Fruit fly (Drosophila melanogaster): ENCODE data around the gene CG32591.
A peak's percentile ranks its signal among the peaks of the same experiment; 100 is the strongest.

CG32591 gene

DNA sequence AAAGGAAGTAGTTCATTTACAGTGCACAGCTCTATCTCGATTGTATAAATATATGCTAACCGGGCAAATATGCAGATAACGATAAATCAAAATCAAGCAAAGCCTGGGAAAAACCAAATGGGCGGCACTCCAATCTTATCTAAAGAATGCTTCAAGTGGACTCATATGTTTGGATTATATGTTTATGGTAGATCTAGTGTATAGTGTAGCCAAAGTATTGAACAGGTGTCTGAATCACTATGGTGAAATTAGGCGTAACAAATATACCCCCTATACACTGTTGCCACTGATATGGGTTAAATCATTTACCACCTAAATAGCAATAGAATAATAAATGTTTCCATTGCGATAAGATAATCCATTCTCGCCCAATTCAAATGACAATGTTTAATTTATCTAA lies 17.8 kb upstream of the CG32591 start:
- TF ChIP-seq CG2678 (tag; optimal IDR thresholded peaks at IDR 0.05) (peak; percentile 21), Fer1 (GFP tag; optimal IDR thresholded peaks at IDR 0.05) (peak; percentile 1), Vsx1 (GFP tag; optimal IDR thresholded peaks at IDR 0.05) (peak; percentile 0), grn (GFP tag; optimal IDR thresholded peaks at IDR 0.05) (peak; percentile 19), exex (tag; optimal IDR thresholded peaks at IDR 0.05) (peak; percentile 88), mam (GFP tag; optimal IDR thresholded peaks at IDR 0.05) (no peak), CG2120 (GFP tag; optimal IDR thresholded peaks at IDR 0.05) (no peak), cwo (GFP tag; optimal IDR thresholded peaks at IDR 0.05) (no peak), GATAe (GFP tag; conservative IDR thresholded peaks at IDR 0.05) (peak; percentile 46; the same call in 1 of the 2 replicates), CG2199 (GFP tag; IDR thresholded peaks at IDR 0.05) (no peak), BtbVII (GFP tag; optimal IDR thresholded peaks at IDR 0.05) (no peak), Nf-YB (GFP tag; optimal IDR thresholded peaks at IDR 0.05) (no peak), sd (tag; optimal IDR thresholded peaks at IDR 0.05) (peak; percentile 93), CG34376 (GFP tag; optimal IDR thresholded peaks at IDR 0.05) (peak; percentile 38), twi (tag; optimal IDR thresholded peaks at IDR 0.05) (peak; percentile 19), CG17186 (GFP tag; optimal IDR thresholded peaks at IDR 0.05) (no peak), ranshi (GFP tag; IDR thresholded peaks at IDR 0.05) (no peak), Hey (tag; optimal IDR thresholded peaks at IDR 0.05) (peak; percentile 52), mirr (GFP tag; optimal IDR thresholded peaks at IDR 0.05) (peak; percentile 86), sens-2 (GFP tag; IDR thresholded peaks at IDR 0.05) (peak; percentile 53; the same call in 1 of the 2 replicates), Pdp1 (GFP tag; optimal IDR thresholded peaks at IDR 0.05) (peak in 1 of 2 experiments; percentile 1), Rfx (GFP tag; IDR thresholded peaks at IDR 0.05) (no peak), sug (tag; optimal IDR thresholded peaks at IDR 0.05) (peak; percentile 97)

DNA sequence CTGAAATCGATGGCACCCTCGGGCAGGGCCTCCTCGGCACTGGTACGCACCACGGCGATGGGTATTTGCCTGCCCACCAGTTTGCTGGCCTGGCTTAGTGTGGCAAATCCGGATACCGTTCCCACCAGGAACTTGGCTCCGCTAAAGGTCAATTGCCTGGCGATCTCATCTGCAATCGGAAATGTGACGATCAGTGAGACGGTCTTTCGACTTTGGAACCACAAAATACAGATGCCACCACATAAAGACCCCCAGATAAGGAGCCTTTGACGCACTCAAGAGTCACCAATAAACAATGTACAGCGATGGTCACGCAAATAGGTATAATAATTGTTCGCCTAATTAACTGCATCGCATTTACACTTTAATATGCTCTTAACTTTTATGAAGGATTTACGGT lies 7.5 kb upstream of the CG32591 start:
- TF ChIP-seq Dll (GFP tag; IDR thresholded peaks at IDR 0.05; ENCODE audit: partially characterized antibody) (no peak), CG11696 (GFP tag; IDR thresholded peaks at IDR 0.05) (peak; percentile 41; the same call in 1 of the 2 replicates), Med (GFP tag) (peak; percentile 43), nom (GFP tag; optimal IDR thresholded peaks at IDR 0.05) (peak; percentile 53)

DNA sequence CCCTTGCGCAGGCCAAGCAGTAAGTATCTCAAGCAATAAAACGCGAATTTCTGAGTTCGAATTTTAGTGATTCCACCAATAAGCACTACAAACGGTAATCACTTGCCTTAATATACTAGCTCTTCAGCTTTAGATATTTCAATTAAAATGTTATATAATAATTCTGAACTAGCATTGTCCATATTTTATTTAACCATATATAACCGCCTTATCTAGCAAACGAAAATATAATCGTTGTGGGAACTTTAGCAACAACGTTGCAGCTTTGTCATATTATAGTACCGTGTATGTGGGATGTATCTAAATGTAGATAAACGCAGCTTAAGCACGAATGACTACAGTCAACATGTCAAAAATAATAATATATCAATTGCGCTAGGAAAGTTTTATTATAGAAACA lies 2.6 kb upstream of the CG32591 start:
- no peak for TF ChIP-seq sob (GFP tag; IDR thresholded peaks at IDR 0.05)
- TF ChIP-seq Pdp1 (GFP tag; optimal IDR thresholded peaks at IDR 0.05), result peak in 1 of 2 experiments; percentile 64
- TF ChIP-seq CG8388 (GFP tag; optimal IDR thresholded peaks at IDR 0.05), result no peak

DNA sequence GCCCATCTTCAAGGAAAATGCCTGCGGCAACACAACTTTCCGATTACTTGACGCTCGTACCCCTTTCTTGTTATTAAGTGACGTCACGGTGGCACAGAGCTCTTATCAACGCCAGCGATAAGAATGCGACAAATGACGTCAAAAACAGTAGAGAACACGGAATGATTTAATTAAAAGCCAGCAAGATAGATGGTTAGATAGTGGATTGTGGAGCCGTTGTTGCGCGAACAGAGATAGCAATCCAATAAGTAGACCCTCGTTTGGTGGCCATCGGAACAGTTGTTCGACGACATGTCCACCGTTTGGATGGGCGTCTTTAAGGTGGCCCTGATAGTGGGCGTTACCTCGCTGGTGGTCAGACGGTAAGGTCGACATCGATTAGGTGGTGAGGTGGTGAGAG lies 1.1 kb upstream of the CG32591 start:
- TF ChIP-seq Camta (GFP tag; optimal IDR thresholded peaks at IDR 0.05) (no peak), BtbVII (GFP tag; optimal IDR thresholded peaks at IDR 0.05) (peak; percentile 81), lab (GFP tag; optimal IDR thresholded peaks at IDR 0.05) (peak; percentile 53), Hey (tag; optimal IDR thresholded peaks at IDR 0.05) (peak; percentile 60), exex (tag; optimal IDR thresholded peaks at IDR 0.05) (peak; percentile 79), Dbx (GFP tag; IDR thresholded peaks at IDR 0.05) (no peak), E2f2 (GFP tag; IDR thresholded peaks at IDR 0.05) (no peak), Nf-YA (GFP tag; IDR thresholded peaks at IDR 0.05) (no peak), CG34376 (GFP tag; optimal IDR thresholded peaks at IDR 0.05) (peak; percentile 42), zen (tag; optimal IDR thresholded peaks at IDR 0.05) (no peak), Taf1 (GFP tag; IDR thresholded peaks at IDR 0.05) (no peak), CG12942 (GFP tag; optimal IDR thresholded peaks at IDR 0.05) (no peak), sug (tag; optimal IDR thresholded peaks at IDR 0.05) (peak; percentile 80), CG2199 (GFP tag; IDR thresholded peaks at IDR 0.05) (no peak), CG2116 (GFP tag; optimal IDR thresholded peaks at IDR 0.05) (no peak), peb (GFP tag; IDR thresholded peaks at IDR 0.05) (no peak), CG6689 (GFP tag; IDR thresholded peaks at IDR 0.05) (no peak), CG10321 (GFP tag; IDR thresholded peaks at IDR 0.05) (no peak), vvl (GFP tag; IDR thresholded peaks at IDR 0.05) (no peak), mirr (GFP tag; optimal IDR thresholded peaks at IDR 0.05) (peak; percentile 75), br (optimal IDR thresholded peaks at IDR 0.05) (no peak), CG12236 (GFP tag; optimal IDR thresholded peaks at IDR 0.05) (no peak), sima (GFP tag; optimal IDR thresholded peaks at IDR 0.05) (no peak), BEAF-32 (GFP tag; optimal IDR thresholded peaks at IDR 0.05) (no peak), grn (GFP tag; optimal IDR thresholded peaks at IDR 0.05) (peak; percentile 98)
